Fruit fly (Drosophila melanogaster) whole organism: ENCODE results near the gene CG9632.
"Not testable (repeated sequence)": the region's sequence is repeated elsewhere in the genome, so short reads cannot be mapped to it uniquely, and the experiment has no call there.

Experiments used
- CG8478 ChIP-seq: fragments of >200 bp; optimal IDR thresholded peaks from 2 replicates; lab custom pipeline; 2018; ENCODE audit warnings: inconsistent platforms
- psq ChIP-seq: fragments of >200 bp; optimal IDR thresholded peaks from 2 replicates; lab custom pipeline; 2017

dm6 chr3R:15904543-15904942, 44.5 kb downstream of the CG9632 start, which contains the start of gene glob1:
- not testable (repeated sequence) for TF ChIP-seq psq, CG8478 (lab: Kevin White, UChicago)
